Fruit fly (Drosophila melanogaster) whole organism, pupa: Measurements from ENCODE around the gene CG12035.
A peak's percentile ranks its signal among the peaks of the same experiment; 100 is the strongest.

Experiments
- CG10348 ChIP-seq: fragments of 200-800 bp; sonication (Bioruptor generic); IDR thresholded peaks from 2 replicates; pipeline ENCODE4 v1.3.6; 2022; ENCODE audit warnings: missing biosample characterization, missing genetic modification characterization
- CG12605 ChIP-seq: fragments of 200-800 bp; sonication (Bioruptor generic); IDR thresholded peaks from 2 replicates; pipeline ENCODE4 v1.3.6; 2022; ENCODE audit warnings: missing biosample characterization, missing genetic modification characterization
- CG13204 ChIP-seq: fragments of 200-800 bp; sonication (Bioruptor generic); optimal IDR thresholded peaks from 2 replicates; lab custom pipeline; 2018; ENCODE audit warnings: missing biosample characterization, mild to moderate bottlenecking, missing genetic modification characterization, moderate library complexity
- CG14655 ChIP-seq: fragments of 200-800 bp; sonication (Bioruptor generic); optimal IDR thresholded peaks from 3 replicates; lab custom pipeline; 2017; ENCODE audit warnings: mild to moderate bottlenecking, missing biosample characterization, missing genetic modification reagents, missing genetic modification characterization
- CG15710 ChIP-seq: fragments of 200-800 bp; sonication (Bioruptor generic); optimal IDR thresholded peaks from 2 replicates; lab custom pipeline; 2018; ENCODE audit warnings: missing biosample characterization, mild to moderate bottlenecking, missing genetic modification characterization, moderate library complexity
- CG17806 ChIP-seq: fragments of 200-800 bp; sonication (Bioruptor generic); optimal IDR thresholded peaks from 2 replicates; lab custom pipeline; 2018; ENCODE audit warnings: missing biosample characterization, mild to moderate bottlenecking, missing genetic modification characterization, moderate library complexity
- CG32121 ChIP-seq: fragments of 200-800 bp; sonication (Bioruptor generic); IDR thresholded peaks from 2 replicates; pipeline ENCODE4 v1.3.6; 2022; ENCODE audit warnings: missing biosample characterization, missing genetic modification characterization
- CG34367 ChIP-seq: fragments of 200-800 bp; sonication (Bioruptor generic); optimal IDR thresholded peaks from 2 replicates; lab custom pipeline; 2018; ENCODE audit warnings: missing biosample characterization, mild to moderate bottlenecking, missing genetic modification characterization
- CG4496 ChIP-seq: fragments of 200-800 bp; sonication (Bioruptor generic); IDR thresholded peaks from 3 replicates; pipeline ENCODE4 v1.3.6; 2022; ENCODE audit warnings: missing biosample characterization, missing genetic modification characterization
- CG8159 ChIP-seq: fragments of 200-800 bp; sonication (Bioruptor generic); optimal IDR thresholded peaks from 3 replicates; lab custom pipeline; 2018; ENCODE audit warnings: missing biosample characterization, mild to moderate bottlenecking, missing genetic modification characterization, moderate library complexity
- CG8301 ChIP-seq: fragments of 200-800 bp; sonication (Bioruptor generic); optimal IDR thresholded peaks from 2 replicates; lab custom pipeline; 2018; ENCODE audit warnings: missing biosample characterization, mild to moderate bottlenecking, missing genetic modification characterization
- CG9948 ChIP-seq: fragments of 200-800 bp; sonication (Bioruptor generic); optimal IDR thresholded peaks from 2 replicates; lab custom pipeline; 2018; ENCODE audit warnings: missing biosample characterization, mild to moderate bottlenecking, missing genetic modification characterization, moderate library complexity
- D1 ChIP-seq: fragments of 200-800 bp; sonication (Bioruptor generic); optimal IDR thresholded peaks from 2 replicates; lab custom pipeline; 2018; ENCODE audit warnings: missing biosample characterization, mild to moderate bottlenecking, missing genetic modification characterization, moderate library complexity
- EcR ChIP-seq: fragments of 200-800 bp; sonication (Bioruptor generic); optimal IDR thresholded peaks from 3 replicates; lab custom pipeline; 2019; ENCODE audit warnings: missing biosample characterization, missing genetic modification characterization, mild to moderate bottlenecking, moderate library complexity, missing genetic modification reagents
- Ets98B ChIP-seq: fragments of 200-800 bp; sonication (Bioruptor generic); IDR thresholded peaks from 2 replicates; pipeline ENCODE4 v1.3.6; 2022; ENCODE audit warnings: missing biosample characterization, missing genetic modification characterization
- Pif1A ChIP-seq: fragments of 200-800 bp; sonication (Bioruptor generic); optimal IDR thresholded peaks from 3 replicates; lab custom pipeline; 2016; ENCODE audit warnings: missing biosample characterization, missing genetic modification characterization
- Pif1B ChIP-seq: fragments of 200-800 bp; sonication (Bioruptor generic); optimal IDR thresholded peaks from 3 replicates; lab custom pipeline; 2016; ENCODE audit warnings: missing biosample characterization, missing genetic modification characterization
- Snoo ChIP-seq: fragments of 200-800 bp; sonication (Bioruptor generic); optimal IDR thresholded peaks from 3 replicates; lab custom pipeline; 2017; ENCODE audit warnings: missing biosample characterization, mild to moderate bottlenecking, missing genetic modification characterization, inconsistent platforms
- fd96Ca ChIP-seq: fragments of 200-800 bp; sonication (Bioruptor generic); IDR thresholded peaks from 3 replicates; pipeline ENCODE4 v1.3.6; 2022; ENCODE audit warnings: missing biosample characterization, missing genetic modification characterization
- gl ChIP-seq: fragments of 200-800 bp; sonication (Bioruptor generic); optimal IDR thresholded peaks from 2 replicates; lab custom pipeline; 2018; ENCODE audit warnings: missing biosample characterization, mild to moderate bottlenecking, missing genetic modification characterization
- rn ChIP-seq: fragments of 200-800 bp; sonication (Bioruptor generic); IDR thresholded peaks from 2 replicates; pipeline ENCODE4 v1.3.6; 2022; ENCODE audit warnings: missing biosample characterization, missing genetic modification characterization

CG12035 gene

DNA sequence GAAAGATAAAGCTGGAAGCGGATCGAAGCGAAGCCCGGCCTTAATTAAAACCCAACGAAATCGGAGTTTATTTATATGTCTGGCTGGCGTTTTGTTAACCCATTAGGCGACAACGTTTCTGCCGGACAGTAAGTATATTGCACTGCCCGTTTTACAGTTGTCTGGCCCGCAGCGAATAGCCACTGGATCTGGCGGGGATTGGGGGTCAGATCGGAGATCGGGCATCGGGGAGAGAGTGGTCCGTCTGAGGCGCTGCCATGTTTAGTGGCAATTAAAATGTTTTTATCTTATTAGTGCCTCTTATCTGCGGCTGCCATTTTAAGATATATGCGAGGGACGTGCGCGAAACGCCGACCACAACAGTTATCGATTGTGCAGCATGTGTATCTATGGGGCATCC lies 15.0 kb upstream of the CG12035 start:
- TF ChIP-seq EcR (GFP tag; lab: Kevin White, UChicago) (peak; percentile 52), rn (GFP tag; lab: Robert Waterston, UW) (no peak), CG32121 (GFP tag; lab: Robert Waterston, UW) (no peak)

DNA sequence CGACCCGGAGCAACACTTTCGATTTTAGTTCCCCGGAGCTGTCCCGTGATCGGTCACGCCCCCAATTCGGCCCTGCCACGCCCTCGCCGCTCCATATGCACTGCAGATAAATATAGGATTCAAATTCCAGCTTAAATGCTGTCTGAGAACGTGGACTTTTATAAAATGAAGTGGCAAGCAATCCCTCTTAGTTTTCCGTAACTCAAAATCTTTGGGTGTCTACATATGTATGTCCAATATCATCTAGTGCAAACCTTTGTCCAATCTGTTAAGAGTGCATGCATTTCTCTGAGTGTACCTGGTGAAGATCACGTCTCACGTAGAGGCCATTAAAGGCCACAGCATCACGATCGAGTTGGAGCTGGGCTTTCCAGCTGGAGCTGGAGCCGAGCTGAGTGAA lies 13.6 kb upstream of the CG12035 start:
- peak; percentile 61 for TF ChIP-seq CG8159 (tag; lab: Kevin White, UChicago)
- peak; percentile 32 for TF ChIP-seq Pif1A
- no peak for TF ChIP-seq Ets98B
- TF ChIP-seq EcR (GFP tag; lab: Kevin White, UChicago): no peak
- no peak for TF ChIP-seq D1
- TF ChIP-seq rn (GFP tag; lab: Robert Waterston, UW): no peak
- no peak for TF ChIP-seq Pif1B
- TF ChIP-seq CG10348: no peak
- TF ChIP-seq CG13204 (GFP tag; lab: Kevin White, UChicago): no peak
- TF ChIP-seq CG8301 (tag; lab: Kevin White, UChicago): no peak
- TF ChIP-seq fd96Ca (GFP tag; lab: Robert Waterston, UW): peak; percentile 56; the same call in 1 of the 3 replicates
- TF ChIP-seq CG15710 (tag; lab: Kevin White, UChicago): peak; percentile 27
- TF ChIP-seq CG9948 (tag; lab: Kevin White, UChicago): peak; percentile 42
- peak; percentile 39 for TF ChIP-seq CG14655
- TF ChIP-seq gl (tag; lab: Kevin White, UChicago): no peak
- TF ChIP-seq CG34367: no peak
- no peak for TF ChIP-seq CG32121 (GFP tag; lab: Robert Waterston, UW)
- TF ChIP-seq CG4496 (GFP tag; lab: Robert Waterston, UW): peak; percentile 54; the same call in 1 of the 3 replicates
- no peak for TF ChIP-seq CG12605 (GFP tag; lab: Robert Waterston, UW)
- peak; percentile 51 for TF ChIP-seq CG17806 (tag; lab: Kevin White, UChicago)

DNA sequence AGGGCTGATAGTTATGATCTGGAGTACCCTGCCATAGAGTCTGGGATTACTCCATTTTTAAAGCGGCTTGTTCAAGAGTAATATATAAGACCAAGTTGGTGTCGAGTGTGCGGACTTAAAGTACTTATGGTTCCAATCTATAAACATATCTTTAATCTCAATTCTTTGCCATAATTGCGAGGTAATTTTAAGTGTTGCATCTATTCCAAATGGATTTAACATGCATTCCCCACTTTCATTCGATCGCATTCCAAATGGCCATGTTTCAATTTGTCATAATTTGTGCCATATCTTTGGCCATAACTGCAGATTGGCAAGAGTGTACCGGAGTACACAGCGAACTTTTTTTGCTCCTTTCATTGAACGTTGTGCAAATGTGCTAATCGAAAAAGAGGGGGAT lies 13.0 kb upstream of the CG12035 start:
- TF ChIP-seq CG17806 (tag; lab: Kevin White, UChicago) (peak; percentile 34), Pif1A (no peak), CG8159 (tag; lab: Kevin White, UChicago) (peak; percentile 67), CG34367 (peak; percentile 52), CG15710 (tag; lab: Kevin White, UChicago) (peak; percentile 63), CG9948 (tag; lab: Kevin White, UChicago) (no peak), fd96Ca (GFP tag; lab: Robert Waterston, UW) (no peak)

DNA sequence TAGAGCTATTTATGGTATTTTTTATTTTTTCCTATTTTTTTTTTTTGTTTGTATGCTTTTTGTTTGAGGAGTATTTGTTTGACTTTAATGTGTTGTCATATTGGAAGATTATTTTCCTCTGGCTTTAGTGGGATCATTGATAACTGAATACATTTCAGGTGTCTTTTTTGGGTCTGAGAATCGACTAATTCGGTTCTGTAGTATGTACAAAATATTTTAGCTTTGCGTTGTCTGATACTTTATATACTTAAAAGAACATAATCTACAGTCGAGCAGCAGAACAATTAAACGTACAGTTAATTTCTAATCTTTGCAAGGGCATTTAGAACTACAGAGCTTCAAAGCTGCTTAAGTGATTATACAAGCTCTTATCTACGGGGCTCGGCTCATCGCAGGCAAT lies 1.1 kb upstream of the CG12035 start, which contains the start of gene CG18171:
Gene CG18171, minus strand, starts transcription at position 101 of the 400 bp plus-strand sequence.
- TF ChIP-seq CG9948 (tag; lab: Kevin White, UChicago) (no peak), Pif1B (no peak), gl (tag; lab: Kevin White, UChicago) (no peak), D1 (no peak), CG14655 (no peak), Pif1A (no peak), Snoo (tag; lab: Kevin White, UChicago) (no peak)

DNA sequence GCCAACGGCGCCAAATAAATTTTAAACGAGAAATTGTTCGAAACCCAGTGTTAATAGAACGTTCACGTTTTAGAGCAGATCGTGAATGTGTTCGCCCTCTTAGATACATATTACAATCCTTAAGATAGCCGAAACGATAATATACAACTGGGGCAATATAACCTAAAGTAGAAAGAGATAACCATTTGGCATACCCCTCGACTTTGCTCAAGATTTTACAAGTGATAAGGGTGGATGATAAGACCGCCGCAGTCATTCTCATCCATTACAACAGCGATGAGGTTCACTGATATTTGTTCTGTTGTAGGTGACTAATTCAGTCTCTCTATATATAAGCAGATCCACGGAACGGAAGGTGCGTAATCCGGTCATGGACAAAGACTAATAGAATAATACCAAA lies 2.6 kb downstream of the CG12035 start:
- TF ChIP-seq CG32121 (GFP tag; lab: Robert Waterston, UW) (no peak), CG10348 (no peak), CG12605 (GFP tag; lab: Robert Waterston, UW) (no peak), rn (GFP tag; lab: Robert Waterston, UW) (no peak), EcR (GFP tag; lab: Kevin White, UChicago) (peak; percentile 9), CG4496 (GFP tag; lab: Robert Waterston, UW) (no peak), Pif1A (no peak)
- TF ChIP-seq, all 21 proteins: peak for 1

DNA sequence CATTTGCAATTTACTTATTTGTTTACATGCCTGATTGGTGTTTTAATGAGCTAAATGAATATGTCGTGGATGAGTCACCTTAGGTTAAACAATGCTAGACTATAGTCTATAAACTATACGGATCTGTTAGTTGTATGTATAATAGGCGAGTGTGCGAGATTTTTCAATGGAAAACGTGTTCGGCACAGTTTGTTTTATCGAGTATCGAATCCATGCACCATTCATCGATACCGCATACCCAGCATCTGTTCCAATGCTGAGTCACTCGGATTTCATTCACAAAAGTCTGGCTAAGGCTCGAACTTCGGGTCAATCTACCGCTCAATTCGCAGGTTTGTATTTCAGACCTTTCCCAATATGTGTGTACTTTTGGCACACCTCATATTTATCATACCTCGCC lies 3.2 kb downstream of the CG12035 start:
- TF ChIP-seq CG10348: no peak

DNA sequence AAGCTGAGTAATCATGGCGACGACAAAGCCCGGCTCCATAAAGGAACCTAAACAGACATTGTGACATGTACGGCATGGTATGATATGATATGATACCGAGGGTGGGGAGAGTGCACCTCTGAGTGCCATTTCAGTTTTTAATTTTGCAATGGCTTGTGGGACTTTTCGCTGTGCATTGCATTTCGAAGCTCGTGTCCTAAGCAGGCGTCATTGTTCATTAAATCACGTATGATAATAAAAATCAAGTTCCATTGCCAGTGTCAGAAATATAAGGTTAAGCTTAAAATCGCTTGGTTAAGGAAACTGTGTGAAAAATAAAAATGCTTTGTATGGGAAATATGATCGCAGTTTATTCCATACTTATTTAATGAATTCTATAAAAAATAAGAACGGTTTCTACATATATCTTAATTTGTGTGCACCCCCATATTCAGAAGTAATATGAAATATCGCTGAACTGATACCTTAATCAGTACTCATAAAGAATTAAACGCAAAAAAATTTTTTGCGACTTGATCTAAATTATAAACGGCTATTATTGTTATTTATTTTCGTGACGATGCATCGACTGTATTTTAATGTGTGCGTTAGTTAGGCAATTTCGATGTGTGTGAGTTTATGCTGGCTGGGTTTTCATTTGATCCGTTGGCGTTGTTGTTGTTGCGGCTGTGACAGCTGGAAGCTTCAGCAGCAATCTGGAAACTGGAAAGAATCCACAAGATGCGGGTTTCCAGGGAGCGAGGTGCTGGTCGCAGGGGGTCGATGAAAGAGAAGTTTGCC lies 5.4 kb downstream of the CG12035 start:
- no peak for TF ChIP-seq CG8159 (tag; lab: Kevin White, UChicago)
- no peak for TF ChIP-seq CG4496 (GFP tag; lab: Robert Waterston, UW)
- TF ChIP-seq CG9948 (tag; lab: Kevin White, UChicago): no peak
- no peak for TF ChIP-seq CG13204 (GFP tag; lab: Kevin White, UChicago)
- no peak for TF ChIP-seq CG17806 (tag; lab: Kevin White, UChicago)
